Worm (Caenorhabditis elegans): ENCODE data around the gene R09F10.5.

- TF ChIP-seq tbx-37 (GFP tag; conservative IDR thresholded peaks at IDR 0.05) = no peak
- no peak for TF ChIP-seq tra-4 (tag; optimal IDR thresholded peaks at IDR 0.05)
- no peak for TF ChIP-seq ama-1 (optimal IDR thresholded peaks at IDR 0.05)
- no peak for TF ChIP-seq ets-7 (tag; optimal IDR thresholded peaks at IDR 0.05)
- TF ChIP-seq scrt-1 (GFP tag; IDR thresholded peaks at IDR 0.05) = no peak
- no peak for TF ChIP-seq pes-1 (GFP tag; IDR thresholded peaks at IDR 0.05)
- TF ChIP-seq hmbx-1 (tag; optimal IDR thresholded peaks at IDR 0.05) = no peak
- TF ChIP-seq ceh-13 (GFP tag; optimal IDR thresholded peaks at IDR 0.05) = no peak
- no peak for TF ChIP-seq tbx-11 (GFP tag; IDR thresholded peaks at IDR 0.05)
- no peak for TF ChIP-seq flt-1 (GFP tag; IDR thresholded peaks at IDR 0.05)
- TF ChIP-seq aly-1 (tag; optimal IDR thresholded peaks at IDR 0.05) = no peak
- TF ChIP-seq B0310.2 (tag; optimal IDR thresholded peaks at IDR 0.05) = no peak
- no peak for TF ChIP-seq hnd-1 (tag; optimal IDR thresholded peaks at IDR 0.05)
Observed at ce11 chrX:8350984-8351383, 43.5 kb upstream of the R09F10.5 start, which contains the start of gene npr-28.

Measured in whole organism, early embryonic.